Fruit fly (Drosophila melanogaster): ENCODE measurements around the gene CG9578.
"Not testable (repeated sequence)": the region's sequence is repeated elsewhere in the genome, so short reads cannot be mapped to it uniquely, and the experiment has no call there.

dm6 chrX:20201833-20202232 is 31.8 kb downstream of the CG9578 start, which contains the start of gene SdicA:
- TF ChIP-seq EcR (GFP tag; optimal IDR thresholded peaks at IDR 0.05); rn (GFP tag; IDR thresholded peaks at IDR 0.05); CG12605 (GFP tag; IDR thresholded peaks at IDR 0.05): not testable (repeated sequence)
